Worm (Caenorhabditis elegans) whole organism, late embryonic: ENCODE data around the gene C05D9.7.

Experiments used
- fkh-6 ChIP-seq: sonication (generic microtip); optimal IDR thresholded peaks from 2 replicates; lab custom pipeline; 2016; ENCODE audit warnings: missing genetic modification characterization, missing compliant biosample characterization
- pha-4 ChIP-seq: fragments of 150-350 bp; optimal IDR thresholded peaks from 2 replicates; lab custom pipeline; 2018; ENCODE audit warnings: missing biosample characterization, missing genetic modification reagents, missing genetic modification characterization

DNA sequence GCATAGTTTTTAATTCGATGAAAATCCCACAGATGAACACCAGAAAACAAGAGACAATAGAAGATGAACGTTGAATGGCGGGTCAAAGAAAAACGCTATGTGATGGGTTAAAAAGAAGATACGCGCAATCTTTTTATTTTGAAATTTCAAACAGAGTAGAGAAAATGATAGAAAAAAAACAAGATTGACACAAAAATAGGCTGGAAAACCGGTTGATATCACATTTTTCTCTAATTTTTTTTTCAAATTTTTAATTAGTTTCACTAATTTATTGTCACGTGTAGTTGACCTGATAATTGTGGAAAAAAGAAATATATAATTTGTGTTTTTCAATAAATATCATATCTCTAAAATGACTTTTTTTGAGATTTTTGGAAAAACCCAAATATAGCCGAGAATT is 4.9 kb upstream of the C05D9.7 start, which contains the start of gene C05D9.9:
- TF ChIP-seq fkh-6 (tag; lab: Kevin White, UChicago) (no peak), pha-4 (no peak)
